Fruit fly (Drosophila melanogaster) whole organism, pupa: ENCODE data around the gene mRpS33.

ENCODE experiments used
- CG10348 ChIP-seq: fragments of 200-800 bp; sonication (Bioruptor generic); IDR thresholded peaks from 2 replicates; pipeline ENCODE4 v1.3.6; 2022; ENCODE audit warnings: missing biosample characterization, missing genetic modification characterization
- CG12605 ChIP-seq: fragments of 200-800 bp; sonication (Bioruptor generic); IDR thresholded peaks from 2 replicates; pipeline ENCODE4 v1.3.6; 2022; ENCODE audit warnings: missing biosample characterization, missing genetic modification characterization
- CG13204 ChIP-seq: fragments of 200-800 bp; sonication (Bioruptor generic); optimal IDR thresholded peaks from 2 replicates; lab custom pipeline; 2018; ENCODE audit warnings: missing biosample characterization, mild to moderate bottlenecking, missing genetic modification characterization, moderate library complexity
- CG14655 ChIP-seq: fragments of 200-800 bp; sonication (Bioruptor generic); optimal IDR thresholded peaks from 3 replicates; lab custom pipeline; 2017; ENCODE audit warnings: mild to moderate bottlenecking, missing biosample characterization, missing genetic modification reagents, missing genetic modification characterization
- CG15710 ChIP-seq: fragments of 200-800 bp; sonication (Bioruptor generic); optimal IDR thresholded peaks from 2 replicates; lab custom pipeline; 2018; ENCODE audit warnings: missing biosample characterization, mild to moderate bottlenecking, missing genetic modification characterization, moderate library complexity
- CG17806 ChIP-seq: fragments of 200-800 bp; sonication (Bioruptor generic); optimal IDR thresholded peaks from 2 replicates; lab custom pipeline; 2018; ENCODE audit warnings: missing biosample characterization, mild to moderate bottlenecking, missing genetic modification characterization, moderate library complexity
- CG32121 ChIP-seq: fragments of 200-800 bp; sonication (Bioruptor generic); IDR thresholded peaks from 2 replicates; pipeline ENCODE4 v1.3.6; 2022; ENCODE audit warnings: missing biosample characterization, missing genetic modification characterization
- CG34367 ChIP-seq: fragments of 200-800 bp; sonication (Bioruptor generic); optimal IDR thresholded peaks from 2 replicates; lab custom pipeline; 2018; ENCODE audit warnings: missing biosample characterization, mild to moderate bottlenecking, missing genetic modification characterization
- CG4496 ChIP-seq: fragments of 200-800 bp; sonication (Bioruptor generic); IDR thresholded peaks from 3 replicates; pipeline ENCODE4 v1.3.6; 2022; ENCODE audit warnings: missing biosample characterization, missing genetic modification characterization
- CG8159 ChIP-seq: fragments of 200-800 bp; sonication (Bioruptor generic); optimal IDR thresholded peaks from 3 replicates; lab custom pipeline; 2018; ENCODE audit warnings: missing biosample characterization, mild to moderate bottlenecking, missing genetic modification characterization, moderate library complexity
- CG8301 ChIP-seq: fragments of 200-800 bp; sonication (Bioruptor generic); optimal IDR thresholded peaks from 2 replicates; lab custom pipeline; 2018; ENCODE audit warnings: missing biosample characterization, mild to moderate bottlenecking, missing genetic modification characterization
- CG9948 ChIP-seq: fragments of 200-800 bp; sonication (Bioruptor generic); optimal IDR thresholded peaks from 2 replicates; lab custom pipeline; 2018; ENCODE audit warnings: missing biosample characterization, mild to moderate bottlenecking, missing genetic modification characterization, moderate library complexity
- D1 ChIP-seq: fragments of 200-800 bp; sonication (Bioruptor generic); optimal IDR thresholded peaks from 2 replicates; lab custom pipeline; 2018; ENCODE audit warnings: missing biosample characterization, mild to moderate bottlenecking, missing genetic modification characterization, moderate library complexity
- EcR ChIP-seq: fragments of 200-800 bp; sonication (Bioruptor generic); optimal IDR thresholded peaks from 3 replicates; lab custom pipeline; 2019; ENCODE audit warnings: missing biosample characterization, missing genetic modification characterization, mild to moderate bottlenecking, moderate library complexity, missing genetic modification reagents
- Ets98B ChIP-seq: fragments of 200-800 bp; sonication (Bioruptor generic); IDR thresholded peaks from 2 replicates; pipeline ENCODE4 v1.3.6; 2022; ENCODE audit warnings: missing biosample characterization, missing genetic modification characterization
- Pif1A ChIP-seq: fragments of 200-800 bp; sonication (Bioruptor generic); optimal IDR thresholded peaks from 3 replicates; lab custom pipeline; 2016; ENCODE audit warnings: missing biosample characterization, missing genetic modification characterization
- Pif1B ChIP-seq: fragments of 200-800 bp; sonication (Bioruptor generic); optimal IDR thresholded peaks from 3 replicates; lab custom pipeline; 2016; ENCODE audit warnings: missing biosample characterization, missing genetic modification characterization
- Snoo ChIP-seq: fragments of 200-800 bp; sonication (Bioruptor generic); optimal IDR thresholded peaks from 3 replicates; lab custom pipeline; 2017; ENCODE audit warnings: missing biosample characterization, mild to moderate bottlenecking, missing genetic modification characterization, inconsistent platforms
- fd96Ca ChIP-seq: fragments of 200-800 bp; sonication (Bioruptor generic); IDR thresholded peaks from 3 replicates; pipeline ENCODE4 v1.3.6; 2022; ENCODE audit warnings: missing biosample characterization, missing genetic modification characterization
- gl ChIP-seq: fragments of 200-800 bp; sonication (Bioruptor generic); optimal IDR thresholded peaks from 2 replicates; lab custom pipeline; 2018; ENCODE audit warnings: missing biosample characterization, mild to moderate bottlenecking, missing genetic modification characterization
- rn ChIP-seq: fragments of 200-800 bp; sonication (Bioruptor generic); IDR thresholded peaks from 2 replicates; pipeline ENCODE4 v1.3.6; 2022; ENCODE audit warnings: missing biosample characterization, missing genetic modification characterization

mRpS33 gene

dm6 chr3R:16431707-16432106, 4.7 kb downstream of the mRpS33 start:
- peak; percentile 9 for TF ChIP-seq CG8159 (tag; lab: Kevin White, UChicago)
- no peak for TF ChIP-seq CG10348
- peak; percentile 1 for TF ChIP-seq Snoo (tag; lab: Kevin White, UChicago)
- no peak for TF ChIP-seq CG12605
- TF ChIP-seq CG14655: no peak
- TF ChIP-seq CG4496 (GFP tag; lab: Robert Waterston, UW): peak; percentile 39; the same call in 1 of the 3 replicates
- TF ChIP-seq CG13204: no peak
- TF ChIP-seq D1 (tag; lab: Kevin White, UChicago): no peak
- TF ChIP-seq Pif1A: no peak

DNA sequence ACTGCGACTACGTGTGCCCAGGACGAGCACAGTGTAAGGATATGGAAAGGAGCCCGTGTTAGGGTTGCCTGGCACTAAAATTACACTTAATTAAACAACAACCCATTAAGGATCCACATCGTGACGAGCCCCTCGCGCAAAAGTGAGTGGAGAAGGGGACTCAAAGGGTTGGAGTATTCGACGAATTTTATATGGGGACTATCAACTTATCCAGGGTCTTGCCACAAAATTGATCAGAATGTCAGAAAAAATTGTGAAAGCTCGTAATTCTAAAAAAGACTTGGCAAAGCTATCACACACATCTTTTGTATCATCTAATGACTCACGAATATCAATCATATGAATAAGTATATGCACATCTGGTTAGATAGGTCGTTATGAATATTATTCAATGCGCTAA, 6.0 kb downstream of the mRpS33 start, which contains the start of gene CG31279:
CG31279 (plus strand) TSS at position 301 of the 400 bp plus-strand sequence.
- no peak for TF ChIP-seq Pif1A
- TF ChIP-seq CG10348: no peak
- TF ChIP-seq CG9948: no peak
- no peak for TF ChIP-seq Snoo (tag; lab: Kevin White, UChicago)
- TF ChIP-seq CG32121 (GFP tag; lab: Robert Waterston, UW): no peak
- TF ChIP-seq CG4496 (GFP tag; lab: Robert Waterston, UW): no peak
- TF ChIP-seq EcR: no peak
- TF ChIP-seq CG8159 (tag; lab: Kevin White, UChicago): no peak
- no peak for TF ChIP-seq fd96Ca (GFP tag; lab: Robert Waterston, UW)
- no peak for TF ChIP-seq gl (tag; lab: Kevin White, UChicago)
- no peak for TF ChIP-seq rn (GFP tag; lab: Robert Waterston, UW)
- TF ChIP-seq D1 (tag; lab: Kevin White, UChicago): no peak
- TF ChIP-seq CG17806 (tag; lab: Kevin White, UChicago): no peak
- TF ChIP-seq CG12605: no peak
- no peak for TF ChIP-seq CG14655
- no peak for TF ChIP-seq CG8301
- TF ChIP-seq CG13204: no peak
- no peak for TF ChIP-seq Pif1B (GFP tag; lab: Kevin White, UChicago)
- TF ChIP-seq Ets98B (GFP tag; lab: Robert Waterston, UW): no peak

dm6 chr3R:16427520-16427919, 8.9 kb downstream of the mRpS33 start:
- no peak for TF ChIP-seq CG13204
- no peak for TF ChIP-seq CG17806 (tag; lab: Kevin White, UChicago)
- TF ChIP-seq Pif1A: no peak
- no peak for TF ChIP-seq CG12605

DNA sequence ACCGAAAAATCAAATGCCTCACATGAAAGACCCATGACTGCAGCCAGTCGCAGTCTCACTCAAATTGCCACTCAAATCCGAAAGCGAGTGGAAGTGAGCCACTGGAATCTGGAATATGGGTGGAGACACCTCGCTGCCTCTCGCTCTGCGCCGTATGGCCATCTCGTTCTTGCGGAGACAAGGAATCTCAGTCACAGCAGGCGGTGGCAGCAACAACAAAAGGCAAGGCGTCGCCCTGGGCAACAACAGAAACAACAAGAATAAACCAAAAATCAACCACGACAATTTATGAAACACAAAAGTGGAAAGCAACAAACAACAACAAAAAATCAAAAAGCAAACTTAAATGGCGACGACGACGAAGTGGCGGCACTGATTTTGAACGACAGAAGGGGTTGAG, 13.1 kb downstream of the mRpS33 start:
- TF ChIP-seq CG8301: no peak
- peak; percentile 59; the same call in 1 of the 3 replicates for TF ChIP-seq CG4496 (GFP tag; lab: Robert Waterston, UW)
- peak; percentile 55 for TF ChIP-seq gl (tag; lab: Kevin White, UChicago)
- peak; percentile 25 for TF ChIP-seq CG8159 (tag; lab: Kevin White, UChicago)
- peak; percentile 3 for TF ChIP-seq CG15710 (tag; lab: Kevin White, UChicago)
- peak; percentile 37 for TF ChIP-seq CG13204
- no peak for TF ChIP-seq CG9948
- peak; percentile 10 for TF ChIP-seq CG34367 (tag; lab: Kevin White, UChicago)
- peak; percentile 17; the same call in 1 of the 2 replicates for TF ChIP-seq CG12605
- TF ChIP-seq CG10348: no peak
- TF ChIP-seq CG17806 (tag; lab: Kevin White, UChicago): no peak
- TF ChIP-seq CG32121 (GFP tag; lab: Robert Waterston, UW): no peak
- TF ChIP-seq Ets98B (GFP tag; lab: Robert Waterston, UW): no peak

- TF ChIP-seq CG9948 (no peak), CG8159 (tag; lab: Kevin White, UChicago) (no peak), CG4496 (GFP tag; lab: Robert Waterston, UW) (no peak), Ets98B (GFP tag; lab: Robert Waterston, UW) (no peak), Pif1B (GFP tag; lab: Kevin White, UChicago) (no peak), CG34367 (tag; lab: Kevin White, UChicago) (no peak), CG13204 (no peak), CG15710 (tag; lab: Kevin White, UChicago) (no peak), rn (GFP tag; lab: Robert Waterston, UW) (no peak), CG10348 (no peak), CG32121 (GFP tag; lab: Robert Waterston, UW) (no peak), D1 (tag; lab: Kevin White, UChicago) (no peak), CG12605 (no peak), Pif1A (no peak), CG8301 (no peak), gl (tag; lab: Kevin White, UChicago) (no peak)
- TF ChIP-seq, all 21 proteins: peak for 0
These were observed 19.9 kb downstream of the mRpS33 start for dm6 chr3R:16416508-16416907.

- TF ChIP-seq CG12605 (no peak), CG8159 (tag; lab: Kevin White, UChicago) (peak; percentile 71)
These were observed 22.7 kb downstream of the mRpS33 start for dm6 chr3R:16413734-16414133.

DNA sequence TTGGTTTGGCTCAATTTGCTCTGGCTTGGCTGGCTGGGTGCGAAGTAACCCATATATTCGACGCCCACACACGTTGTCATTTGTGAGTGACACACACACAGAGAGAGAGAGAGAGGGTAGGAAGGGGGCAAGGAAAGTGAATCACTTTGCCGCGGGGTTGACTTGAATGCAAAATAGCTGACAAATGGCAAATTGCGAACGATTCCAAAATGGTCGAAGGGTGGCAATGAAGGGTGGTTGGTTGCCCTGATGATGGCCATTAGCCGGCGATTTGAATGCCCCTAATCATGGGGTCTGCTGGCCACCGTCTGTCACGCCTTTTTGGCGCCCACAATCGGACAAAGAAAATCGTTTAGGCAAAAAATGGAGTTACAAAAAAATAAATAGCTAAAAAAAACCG, 25.7 kb downstream of the mRpS33 start:
- TF ChIP-seq CG12605 (no peak), CG17806 (tag; lab: Kevin White, UChicago) (no peak), EcR (no peak), CG34367 (tag; lab: Kevin White, UChicago) (no peak), CG4496 (GFP tag; lab: Robert Waterston, UW) (no peak), Pif1A (no peak), Ets98B (GFP tag; lab: Robert Waterston, UW) (no peak), CG8301 (no peak), rn (GFP tag; lab: Robert Waterston, UW) (no peak), CG32121 (GFP tag; lab: Robert Waterston, UW) (no peak), Pif1B (GFP tag; lab: Kevin White, UChicago) (no peak), Snoo (tag; lab: Kevin White, UChicago) (no peak), CG10348 (no peak), CG14655 (no peak), CG15710 (tag; lab: Kevin White, UChicago) (no peak), fd96Ca (GFP tag; lab: Robert Waterston, UW) (no peak), CG13204 (no peak)
